Fruit fly (Drosophila melanogaster): ENCODE data around the gene CG9109.
A peak's percentile ranks its signal among the peaks of the same experiment; 100 is the strongest.

CG9109 gene

DNA sequence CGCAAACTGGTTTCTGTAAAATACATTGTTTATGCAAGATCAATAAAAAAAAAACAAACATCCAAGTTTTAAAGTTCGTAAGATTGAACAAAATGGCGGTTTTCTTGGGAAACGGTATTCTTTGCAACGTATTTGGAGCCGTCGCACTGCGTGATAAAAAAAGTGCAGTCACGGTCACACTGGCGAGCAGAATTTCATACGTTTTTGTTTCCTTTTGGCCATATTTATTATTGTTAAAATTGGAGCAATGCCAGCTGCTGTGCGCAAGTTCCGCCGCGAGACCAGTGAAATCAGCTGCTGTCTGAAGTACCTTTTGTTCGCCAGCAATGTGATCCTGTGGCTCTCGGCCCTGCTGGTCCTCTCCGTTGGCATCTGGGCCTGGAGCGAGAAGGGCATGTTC lies 34.2 kb downstream of the CG9109 start, which contains the start of gene Tsp26A (continued):
- TF ChIP-seq CG31365 (tag; optimal IDR thresholded peaks at IDR 0.05) (no peak), Mrtf (GFP tag; IDR thresholded peaks at IDR 0.05) (no peak), bbx (GFP tag; IDR thresholded peaks at IDR 0.05; ENCODE audit: partially characterized antibody) (peak; percentile 48; the same call in 1 of the 2 replicates), trem (tag; optimal IDR thresholded peaks at IDR 0.05) (no peak), H15 (GFP tag; IDR thresholded peaks at IDR 0.05) (no peak), rib (GFP tag; IDR thresholded peaks at IDR 0.05) (no peak), CG10565 (GFP tag; optimal IDR thresholded peaks at IDR 0.05) (no peak), CG11085 (GFP tag; IDR thresholded peaks at IDR 0.05) (no peak), HLH3B (GFP tag; IDR thresholded peaks at IDR 0.05) (no peak), phol (tag; optimal IDR thresholded peaks at IDR 0.05) (peak; percentile 93), Spps (tag; optimal IDR thresholded peaks at IDR 0.05) (no peak), NK7.1 (GFP tag; optimal IDR thresholded peaks at IDR 0.05) (no peak), CG7928 (GFP tag; optimal IDR thresholded peaks at IDR 0.05) (no peak), MBD-R2 (GFP tag; IDR thresholded peaks at IDR 0.05) (peak; percentile 63), sc (optimal IDR thresholded peaks at IDR 0.05) (no peak), sc (GFP tag; optimal IDR thresholded peaks at IDR 0.05) (no peak), Dref (GFP tag; IDR thresholded peaks at IDR 0.05) (no peak), CG17829 (tag; optimal IDR thresholded peaks at IDR 0.05) (no peak), Ets97D (GFP tag; optimal IDR thresholded peaks at IDR 0.05) (peak; percentile 29), lab (GFP tag; optimal IDR thresholded peaks at IDR 0.05) (no peak), CG15601 (tag; optimal IDR thresholded peaks at IDR 0.05) (no peak), Lim3 (GFP tag; IDR thresholded peaks at IDR 0.05) (no peak), Fer3 (tag; optimal IDR thresholded peaks at IDR 0.05) (no peak), ken (GFP tag; IDR thresholded peaks at IDR 0.05) (no peak), HLH54F (GFP tag; optimal IDR thresholded peaks at IDR 0.05) (no peak), CG31224 (GFP tag; IDR thresholded peaks at IDR 0.05) (no peak), Usf (GFP tag; optimal IDR thresholded peaks at IDR 0.05) (no peak), dysf (GFP tag; IDR thresholded peaks at IDR 0.05) (no peak), CG11504 (tag; optimal IDR thresholded peaks at IDR 0.05) (no peak), CG9437 (GFP tag; optimal IDR thresholded peaks at IDR 0.05) (peak; percentile 81), Taf1 (GFP tag; IDR thresholded peaks at IDR 0.05) (no peak), bigmax (GFP tag; optimal IDR thresholded peaks at IDR 0.05) (no peak), tup (GFP tag; optimal IDR thresholded peaks at IDR 0.05) (no peak), Dp (GFP tag; optimal IDR thresholded peaks at IDR 0.05) (peak; percentile 47), B-H2 (GFP tag; optimal IDR thresholded peaks at IDR 0.05) (no peak), pho (GFP tag; optimal IDR thresholded peaks at IDR 0.05) (no peak), dpn (GFP tag; optimal IDR thresholded peaks at IDR 0.05) (no peak), CG11456 (GFP tag; IDR thresholded peaks at IDR 0.05) (no peak), CG9932 (GFP tag; IDR thresholded peaks at IDR 0.05) (no peak), Hr3 (GFP tag; optimal IDR thresholded peaks at IDR 0.05) (no peak), Rfx (GFP tag; IDR thresholded peaks at IDR 0.05) (peak; percentile 23; the same call in 1 of the 2 replicates), CG3163 (GFP tag; optimal IDR thresholded peaks at IDR 0.05) (no peak), CG11398 (GFP tag; optimal IDR thresholded peaks at IDR 0.05) (no peak), lmd (GFP tag; IDR thresholded peaks at IDR 0.05) (no peak), Doc3 (GFP tag; IDR thresholded peaks at IDR 0.05; ENCODE audit: partially characterized antibody) (no peak), amos (GFP tag; IDR thresholded peaks at IDR 0.05; ENCODE audit: partially characterized antibody) (no peak), tin (GFP tag; optimal IDR thresholded peaks at IDR 0.05) (no peak), CG12104 (GFP tag; optimal IDR thresholded peaks at IDR 0.05) (no peak), CG13775 (GFP tag; optimal IDR thresholded peaks at IDR 0.05) (no peak), tx (GFP tag; optimal IDR thresholded peaks at IDR 0.05) (no peak), MTF-1 (GFP tag; optimal IDR thresholded peaks at IDR 0.05; ENCODE audit: borderline replicate concordance) (no peak), CG18011 (GFP tag; optimal IDR thresholded peaks at IDR 0.05) (no peak)
